Worm (Caenorhabditis elegans): ENCODE measurements around the gene cpz-2.

DNA sequence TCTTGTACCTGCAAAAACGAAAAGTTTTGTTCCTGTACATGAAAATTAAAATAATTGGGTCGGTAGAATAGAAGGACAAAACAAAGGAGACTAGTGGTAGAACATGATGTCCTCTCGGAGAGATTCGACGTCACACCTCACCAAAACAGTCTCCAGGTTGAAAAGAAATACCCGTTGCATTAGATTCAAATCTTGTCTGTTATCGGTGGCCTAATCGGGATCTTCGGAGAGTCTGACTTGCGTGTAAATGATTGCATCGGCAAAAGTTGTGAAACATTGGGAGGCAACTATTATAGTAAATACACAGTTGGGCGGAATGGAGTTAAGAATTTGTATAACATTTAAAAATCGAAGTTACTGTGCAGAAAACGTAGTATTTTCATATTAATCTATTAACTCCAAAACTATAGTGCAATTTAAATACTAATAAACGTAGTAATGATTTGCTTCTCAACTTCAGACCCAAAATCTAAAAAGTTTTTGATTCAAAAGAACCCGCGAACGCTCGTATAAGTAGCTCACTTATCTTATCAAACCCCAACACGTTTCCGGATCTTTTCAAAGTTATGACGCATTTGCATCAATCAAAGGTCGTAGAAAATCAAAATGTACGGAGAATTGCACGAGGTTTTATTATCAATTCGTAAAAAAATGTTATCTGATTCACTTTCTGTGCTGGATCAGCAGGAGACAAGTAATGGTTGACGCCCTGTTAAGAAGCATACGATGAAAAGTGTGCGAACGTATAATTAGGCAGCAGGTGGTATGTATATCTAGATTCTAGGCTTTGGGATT, 47.4 kb upstream of the cpz-2 start, which contains the start of gene nhr-168:
- TF ChIP-seq hif-1 (tag; optimal IDR thresholded peaks at IDR 0.05) (no peak), F10B5.3 (tag; optimal IDR thresholded peaks at IDR 0.05) (no peak), ztf-11 (tag; optimal IDR thresholded peaks at IDR 0.05) (no peak), mdl-1 (tag; optimal IDR thresholded peaks at IDR 0.05) (peak in 1 of 2 experiments; percentile 50), madf-9 (GFP tag; conservative IDR thresholded peaks at IDR 0.05) (no peak), nhr-28 (tag; optimal IDR thresholded peaks at IDR 0.05) (peak; percentile 55), dve-1 (tag; optimal IDR thresholded peaks at IDR 0.05; ENCODE audit: insufficient read depth) (peak; percentile 49)

Data from whole organism, L4 larva.